Worm (Caenorhabditis elegans) whole organism, L4 larva: ENCODE measurements around the gene pot-3.

Experiments used
- F10B5.3 ChIP-seq: sonication (generic microtip); optimal IDR thresholded peaks from 2 replicates; lab custom pipeline; 2016; ENCODE audit warnings: mild to moderate bottlenecking, missing genetic modification characterization, missing compliant biosample characterization
- F44E2.7 ChIP-seq: fragments of 200-800 bp; sonication (Bioruptor generic); IDR thresholded peaks from 2 replicates; pipeline ENCODE4 v2.1.2; 2022; ENCODE audit warnings: missing genetic modification characterization, missing compliant biosample characterization
- F49E8.2 ChIP-seq: sonication (generic microtip); optimal IDR thresholded peaks from 2 replicates; lab custom pipeline; 2016; ENCODE audit warnings: missing compliant biosample characterization, mild to moderate bottlenecking, missing genetic modification characterization, borderline replicate concordance
- R02D3.7 ChIP-seq: fragments of 150-350 bp; sonication (generic microtip); optimal IDR thresholded peaks from 3 replicates; lab custom pipeline; 2014; ENCODE audit warnings: missing biosample characterization, missing genetic modification characterization
- T26A8.4 ChIP-seq: fragments of 200-800 bp; sonication (Bioruptor generic); IDR thresholded peaks from 2 replicates; pipeline ENCODE4 v1.3.6; 2022; ENCODE audit warnings: missing genetic modification characterization, missing compliant biosample characterization
- Y105C5A.15 ChIP-seq: fragments of 200-800 bp; sonication (Bioruptor generic); IDR thresholded peaks from 2 replicates; pipeline ENCODE4 v1.3.6; 2022; ENCODE audit warnings: missing genetic modification characterization, missing compliant biosample characterization
- ZK337.2 ChIP-seq: fragments of 200-800 bp; sonication (Bioruptor generic); IDR thresholded peaks from 2 replicates; pipeline ENCODE4 v1.3.6; 2022; ENCODE audit warnings: missing genetic modification reagents, missing genetic modification characterization, missing compliant biosample characterization
- ZK546.5 ChIP-seq, 2 experiments: sonication (generic microtip); optimal IDR thresholded peaks; 2 replicates each; lab custom pipeline; 2017; ENCODE audit warnings: missing biosample characterization in 2 of 2, missing genetic modification characterization in 2 of 2
- aha-1 ChIP-seq: fragments of 150-350 bp; peaks from one replicate; lab custom pipeline; 2014; ENCODE audit warnings: missing biosample characterization, missing genetic modification characterization
- aly-2 ChIP-seq: sonication (generic microtip); optimal IDR thresholded peaks from 2 replicates; lab custom pipeline; 2018; ENCODE audit warnings: missing biosample characterization, missing genetic modification characterization
- ama-1 ChIP-seq: fragments of 150-350 bp; optimal IDR thresholded peaks from 2 replicates; lab custom pipeline; 2014; ENCODE audit warnings: inconsistent platforms, mixed read lengths
- attf-4 ChIP-seq: sonication (generic microtip); optimal IDR thresholded peaks from 3 replicates; lab custom pipeline; 2017; ENCODE audit warnings: missing biosample characterization, missing genetic modification characterization
- ceh-28 ChIP-seq: fragments of 150-350 bp; optimal IDR thresholded peaks from 2 replicates; lab custom pipeline; 2014; ENCODE audit warnings: missing biosample characterization, missing genetic modification reagents, missing genetic modification characterization
- ceh-32 ChIP-seq: sonication (generic microtip); optimal IDR thresholded peaks from 2 replicates; lab custom pipeline; 2016; ENCODE audit warnings: mild to moderate bottlenecking, missing genetic modification characterization, missing compliant biosample characterization; ENCODE audit not compliant: poor library complexity
- daf-12 ChIP-seq: fragments of 150-350 bp; optimal IDR thresholded peaks from 2 replicates; lab custom pipeline; 2014; ENCODE audit warnings: missing biosample characterization, missing genetic modification reagents, missing genetic modification characterization
- dmd-8 ChIP-seq: fragments of 200-800 bp; sonication (Bioruptor generic); IDR thresholded peaks from 2 replicates; pipeline ENCODE4 v1.3.6; 2022; ENCODE audit warnings: missing genetic modification characterization, missing compliant biosample characterization
- dpl-1 ChIP-seq: fragments of 150-350 bp; optimal IDR thresholded peaks from 2 replicates; lab custom pipeline; 2014; ENCODE audit warnings: missing biosample characterization, missing genetic modification reagents, missing genetic modification characterization
- duxl-1 ChIP-seq: sonication (generic microtip); optimal IDR thresholded peaks from 2 replicates; lab custom pipeline; 2016; ENCODE audit warnings: mild to moderate bottlenecking, missing genetic modification characterization, moderate library complexity, missing compliant biosample characterization; ENCODE audit not compliant: poor library complexity
- gei-8 ChIP-seq: fragments of 200-800 bp; sonication (Bioruptor generic); optimal IDR thresholded peaks from 2 replicates; lab custom pipeline; 2018; ENCODE audit warnings: mild to moderate bottlenecking, missing genetic modification characterization, missing compliant biosample characterization
- hif-1 ChIP-seq, 2 experiments: sonication (generic microtip); optimal IDR thresholded peaks; 2 replicates each; lab custom pipeline; 2016 to 2017; ENCODE audit warnings: missing compliant biosample characterization in 2 of 2, missing genetic modification characterization in 2 of 2, missing genetic modification reagents in 2 of 2, missing genotype in 2 of 2, mild to moderate bottlenecking in 1 of 2
- hlh-11 ChIP-seq: fragments of 200-800 bp; sonication (Bioruptor generic); optimal IDR thresholded peaks from 2 replicates; lab custom pipeline; 2018; ENCODE audit warnings: mild to moderate bottlenecking, missing genetic modification characterization, missing compliant biosample characterization
- hlh-30 ChIP-seq: sonication (generic microtip); optimal IDR thresholded peaks from 2 replicates; lab custom pipeline; 2017; ENCODE audit warnings: antibody characterized with exemption, mild to moderate bottlenecking, missing genetic modification characterization, missing compliant biosample characterization; ENCODE audit not compliant: insufficient read depth
- jun-1 ChIP-seq: fragments of 150-350 bp; optimal IDR thresholded peaks from 2 replicates; lab custom pipeline; 2014; ENCODE audit warnings: missing biosample characterization, missing genetic modification reagents, missing genetic modification characterization
- lim-7 ChIP-seq: fragments of 200-800 bp; sonication (Bioruptor generic); IDR thresholded peaks from 2 replicates; pipeline ENCODE4 v1.3.6; 2022; ENCODE audit warnings: missing genetic modification characterization, missing compliant biosample characterization
- lin-1 ChIP-seq: fragments of 200-800 bp; sonication (Bioruptor generic); IDR thresholded peaks from 2 replicates; pipeline ENCODE4 v1.3.6; 2022; ENCODE audit warnings: missing genetic modification reagents, missing genetic modification characterization, missing compliant biosample characterization
- lin-29 ChIP-seq: fragments of 200-800 bp; sonication (Bioruptor generic); IDR thresholded peaks from 2 replicates; pipeline ENCODE4 v1.3.6; 2022; ENCODE audit warnings: missing genetic modification reagents, missing genetic modification characterization, missing compliant biosample characterization
- lin-38 ChIP-seq: fragments of 200-800 bp; sonication (Bioruptor generic); IDR thresholded peaks from 2 replicates; pipeline ENCODE4 v1.3.6; 2022; ENCODE audit warnings: missing genetic modification reagents, missing genetic modification characterization, missing compliant biosample characterization
- lin-39 ChIP-seq: fragments of 150-350 bp; optimal IDR thresholded peaks from 2 replicates; lab custom pipeline; 2014; ENCODE audit warnings: missing biosample characterization, missing genetic modification reagents, missing genetic modification characterization
- lir-3 ChIP-seq: sonication (generic microtip); optimal IDR thresholded peaks from 2 replicates; lab custom pipeline; 2016; ENCODE audit warnings: mild to moderate bottlenecking, missing genetic modification characterization, missing compliant biosample characterization
- mdl-1 ChIP-seq, 2 experiments: fragments of 150-350 bp in 1 of 2; sonication (generic microtip) in 1 of 2; optimal IDR thresholded peaks; 2 replicates each; lab custom pipeline; 2014 to 2017; ENCODE audit warnings: missing biosample characterization in 2 of 2, missing genetic modification characterization in 2 of 2
- mxl-2 ChIP-seq: fragments of 200-800 bp; sonication (Bioruptor generic); conservative IDR thresholded peaks from 2 replicates; pipeline ENCODE4 v1.3.6; 2022; ENCODE audit warnings: missing genetic modification reagents, missing genetic modification characterization, missing compliant biosample characterization
- nhr-10 ChIP-seq: fragments of 150-350 bp; optimal IDR thresholded peaks from 2 replicates; lab custom pipeline; 2014; ENCODE audit warnings: missing biosample characterization, missing genetic modification characterization
- nhr-237 ChIP-seq: sonication (generic microtip); optimal IDR thresholded peaks from 2 replicates; lab custom pipeline; 2017; ENCODE audit warnings: missing biosample characterization, missing genetic modification characterization
- php-3 ChIP-seq: fragments of 200-800 bp; sonication (Bioruptor generic); IDR thresholded peaks from 2 replicates; pipeline ENCODE4 v1.3.6; 2022; ENCODE audit warnings: missing genetic modification reagents, missing genetic modification characterization, missing compliant biosample characterization
- pqm-1 ChIP-seq: sonication (generic microtip); optimal IDR thresholded peaks from 2 replicates; lab custom pipeline; 2017; ENCODE audit warnings: missing biosample characterization, missing genetic modification characterization
- rbr-2 ChIP-seq: sonication (generic microtip); optimal IDR thresholded peaks from 2 replicates; lab custom pipeline; 2016; ENCODE audit warnings: missing genotype, missing genetic modification characterization, missing compliant biosample characterization
- sdz-12 ChIP-seq: fragments of 200-800 bp; sonication (Bioruptor generic); optimal IDR thresholded peaks from 2 replicates; lab custom pipeline; 2018; ENCODE audit warnings: mild to moderate bottlenecking, missing genetic modification characterization, missing compliant biosample characterization
- set-16 ChIP-seq: fragments of 200-800 bp; sonication (Bioruptor generic); IDR thresholded peaks from 2 replicates; pipeline ENCODE4 v1.3.6; 2022; ENCODE audit warnings: missing genetic modification reagents, missing genetic modification characterization, missing compliant biosample characterization
- skn-1 ChIP-seq: fragments of 150-350 bp; optimal IDR thresholded peaks from 2 replicates; lab custom pipeline; 2014; ENCODE audit warnings: missing biosample characterization, missing genetic modification characterization
- snpc-1.2 ChIP-seq: fragments of 200-800 bp; sonication (Bioruptor generic); IDR thresholded peaks from 2 replicates; pipeline ENCODE4 v1.3.6; 2022; ENCODE audit warnings: missing genetic modification reagents, missing genetic modification characterization, missing compliant biosample characterization
- snpc-4 ChIP-seq: fragments of 150-350 bp; optimal IDR thresholded peaks from 2 replicates; lab custom pipeline; 2014; ENCODE audit warnings: missing biosample characterization, missing genetic modification characterization
- spr-3 ChIP-seq: fragments of 200-800 bp; sonication (Bioruptor generic); optimal IDR thresholded peaks from 2 replicates; lab custom pipeline; 2018; ENCODE audit warnings: mild to moderate bottlenecking, missing genetic modification characterization, missing compliant biosample characterization
- tag-97 ChIP-seq: fragments of 200-800 bp; sonication (Bioruptor generic); IDR thresholded peaks from 2 replicates; pipeline ENCODE4 v1.3.6; 2022; ENCODE audit warnings: missing genetic modification characterization, missing compliant biosample characterization
- unc-130 ChIP-seq: sonication (generic microtip); optimal IDR thresholded peaks from 2 replicates; lab custom pipeline; 2016; ENCODE audit warnings: missing genetic modification reagents, missing genetic modification characterization, missing compliant biosample characterization
- vab-7 ChIP-seq: fragments of 200-800 bp; sonication (Bioruptor generic); IDR thresholded peaks from 2 replicates; pipeline ENCODE4 v1.3.6; 2022; ENCODE audit warnings: missing genetic modification reagents, missing genetic modification characterization, missing compliant biosample characterization
- zfp-2 ChIP-seq: sonication (generic microtip); optimal IDR thresholded peaks from 2 replicates; lab custom pipeline; 2016; ENCODE audit warnings: mild to moderate bottlenecking, missing genetic modification characterization, missing compliant biosample characterization
- zfp-3 ChIP-seq: fragments of 200-800 bp; sonication (Bioruptor generic); conservative IDR thresholded peaks from 2 replicates; pipeline ENCODE4 v1.3.6; 2022; ENCODE audit warnings: missing genetic modification reagents, missing genetic modification characterization, missing compliant biosample characterization
- zip-11 ChIP-seq: fragments of 200-800 bp; sonication (Bioruptor generic); IDR thresholded peaks from 2 replicates; pipeline ENCODE4 v1.3.6; 2022; ENCODE audit warnings: missing genetic modification characterization, missing compliant biosample characterization
- zip-2 ChIP-seq: fragments of 150-350 bp; optimal IDR thresholded peaks from 2 replicates; lab custom pipeline; 2014; ENCODE audit warnings: missing biosample characterization, missing genetic modification characterization
- ztf-11 ChIP-seq: fragments of 150-350 bp; optimal IDR thresholded peaks from 2 replicates; lab custom pipeline; 2014; ENCODE audit warnings: missing biosample characterization, missing genetic modification characterization
- ztf-7 ChIP-seq: fragments of 150-350 bp; optimal IDR thresholded peaks from 2 replicates; lab custom pipeline; 2014; ENCODE audit warnings: missing biosample characterization, missing genetic modification characterization

The pot-3 gene

DNA sequence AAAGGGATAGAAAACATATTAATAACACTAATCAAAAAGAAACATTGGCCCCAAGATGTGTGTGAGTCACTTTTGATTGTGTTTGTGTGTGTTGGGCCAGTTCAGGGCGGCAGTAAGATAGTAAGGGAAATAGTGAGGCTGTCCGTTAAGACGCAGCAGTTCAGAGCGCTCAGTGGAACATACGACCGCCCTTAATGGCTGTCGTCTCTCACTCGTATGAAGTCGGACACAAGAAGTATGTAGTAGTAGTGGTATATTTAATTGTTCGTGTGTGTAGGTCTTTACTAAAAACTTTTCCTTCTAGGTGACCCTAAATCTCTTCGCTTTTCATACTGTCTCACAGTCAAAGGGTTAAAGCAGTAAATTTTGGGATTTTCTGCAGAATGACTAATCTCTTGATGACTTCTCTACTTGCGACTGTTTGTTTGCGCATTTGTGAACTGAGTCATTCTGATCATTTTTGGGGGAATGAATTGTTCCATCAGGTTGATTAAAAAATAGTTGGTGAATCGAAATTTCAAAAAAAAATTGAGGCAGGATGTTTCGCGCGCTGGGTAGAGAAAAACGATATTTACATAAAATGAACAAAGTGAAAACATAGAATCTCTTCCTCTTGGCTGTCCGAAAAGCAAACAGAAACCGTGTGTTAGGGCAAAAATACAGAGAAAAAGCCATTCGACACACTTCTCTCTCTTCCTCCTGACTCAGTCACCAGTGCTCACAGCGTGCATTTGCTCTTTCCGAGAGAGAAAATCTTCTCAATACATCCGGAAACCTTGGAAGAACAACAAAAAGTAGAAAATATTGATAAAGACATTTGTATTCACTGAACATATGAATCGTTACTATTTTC lies 16.5 kb upstream of the pot-3 start (continued):
- TF ChIP-seq F10B5.3 (peak; percentile 8), set-16 (no peak), dmd-8 (GFP tag; lab: Robert Waterston, UW) (no peak), vab-7 (no peak), nhr-10 (tag; lab: Kevin White, UChicago) (peak; percentile 59), zfp-3 (GFP tag; lab: Robert Waterston, UW) (0 out of 2 replicates have a peak, but pooled peaks have one; percentile 43), pqm-1 (tag; lab: Kevin White, UChicago) (peak; percentile 63), zfp-2 (no peak), unc-130 (GFP tag; lab: Kevin White, UChicago) (no peak), ztf-7 (tag; lab: Kevin White, UChicago) (no peak), sdz-12 (GFP tag; lab: Kevin White, UChicago) (no peak), mxl-2 (GFP tag; lab: Robert Waterston, UW) (no peak), snpc-4 (tag; lab: Kevin White, UChicago) (no peak), aha-1 (tag; lab: Kevin White, UChicago) (peak; percentile 98), R02D3.7 (no peak), ZK337.2 (GFP tag; lab: Robert Waterston, UW) (no peak), hlh-11 (tag; lab: Kevin White, UChicago) (peak; percentile 56), lin-29 (GFP tag; lab: Robert Waterston, UW) (no peak), ceh-28 (tag; lab: Kevin White, UChicago) (no peak), ama-1 (lab: Kevin White, UChicago) (peak; percentile 87), lim-7 (GFP tag; lab: Robert Waterston, UW) (no peak), T26A8.4 (GFP tag; lab: Robert Waterston, UW) (peak; percentile 58), hif-1 (tag; optimal IDR thresholded peaks at IDR 0.05; lab: Kevin White, UChicago) (no peak), daf-12 (tag; lab: Kevin White, UChicago) (no peak), duxl-1 (no peak), nhr-237 (no peak), skn-1 (tag; lab: Kevin White, UChicago) (no peak), ZK546.5 (tag; optimal IDR thresholded peaks at IDR 0.05; lab: Kevin White, UChicago) (no peak), lir-3 (tag; lab: Kevin White, UChicago) (no peak), snpc-1.2 (GFP tag; lab: Robert Waterston, UW) (0 out of 2 replicates have a peak, but pooled peaks have one; percentile 6), rbr-2 (no peak), hlh-30 (tag; lab: Kevin White, UChicago) (peak; percentile 42), ztf-11 (tag; lab: Kevin White, UChicago) (no peak), zip-2 (no peak), Y105C5A.15 (GFP tag; lab: Robert Waterston, UW) (peak; percentile 67; the same call in 1 of the 2 replicates), F44E2.7 (GFP tag; lab: Robert Waterston, UW) (no peak), lin-1 (GFP tag; lab: Robert Waterston, UW) (0 out of 2 replicates have a peak, but pooled peaks have one; percentile 7), attf-4 (no peak), F49E8.2 (tag; lab: Kevin White, UChicago) (no peak), aly-2 (tag; lab: Kevin White, UChicago) (no peak), php-3 (GFP tag; lab: Robert Waterston, UW) (no peak), gei-8 (GFP tag; lab: Kevin White, UChicago) (no peak), lin-39 (tag; lab: Kevin White, UChicago) (no peak), dpl-1 (GFP tag; lab: Kevin White, UChicago) (no peak), mdl-1 (tag; optimal IDR thresholded peaks at IDR 0.05; lab: Kevin White, UChicago) (no peak), tag-97 (no peak), lin-38 (GFP tag; lab: Robert Waterston, UW) (peak; percentile 32), spr-3 (GFP tag; lab: Kevin White, UChicago) (no peak), zip-11 (GFP tag; lab: Robert Waterston, UW) (no peak), jun-1 (tag; lab: Kevin White, UChicago) (no peak), ceh-32 (tag; lab: Kevin White, UChicago) (no peak)
